Fruit fly (Drosophila melanogaster): ENCODE results near the gene Ocho.

DNA sequence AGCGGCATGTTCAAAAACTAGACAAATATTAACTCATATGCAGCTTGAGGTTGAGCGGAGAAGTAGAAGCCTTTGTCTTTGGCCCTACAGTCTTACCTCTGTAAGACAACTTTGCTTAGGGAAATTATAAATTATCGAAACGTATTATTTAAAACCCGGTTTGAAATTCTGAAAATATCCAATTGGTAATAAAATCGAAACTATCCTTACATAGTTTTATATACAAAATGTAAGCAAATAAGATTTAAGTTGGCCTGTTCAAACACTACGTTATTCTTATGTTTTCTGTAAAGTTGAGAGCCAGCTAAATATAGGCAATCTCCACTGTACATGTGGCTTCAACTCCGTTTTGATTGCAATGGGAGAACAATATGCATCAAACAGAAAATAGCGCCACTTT lies 38.6 kb downstream of the Ocho start:
- TF ChIP-seq CG32006 (GFP tag; optimal IDR thresholded peaks at IDR 0.05), result peak; percentile 60
- TF ChIP-seq Sox102F (GFP tag; optimal IDR thresholded peaks at IDR 0.05), result no peak
- TF ChIP-seq salr (GFP tag; optimal IDR thresholded peaks at IDR 0.05), result peak in 1 of 2 experiments; percentile 31
- TF ChIP-seq CG6808 (GFP tag; optimal IDR thresholded peaks at IDR 0.05), result peak; percentile 62
- TF ChIP-seq Ets21C (GFP tag; optimal IDR thresholded peaks at IDR 0.05), result no peak
- TF ChIP-seq Met (GFP tag; optimal IDR thresholded peaks at IDR 0.05), result peak; percentile 3
- peak; percentile 12 for TF ChIP-seq OdsH (GFP tag; optimal IDR thresholded peaks at IDR 0.05)
- TF ChIP-seq Hr39 (GFP tag; optimal IDR thresholded peaks at IDR 0.05), result peak; percentile 12

All from whole organism, prepupa.